Worm (Caenorhabditis elegans) whole organism, late embryonic: ENCODE results near the gene Y46G5A.22.

Source experiments
- F13H6.1 ChIP-seq: sonication (generic microtip); optimal IDR thresholded peaks from 2 replicates; lab custom pipeline; 2016; ENCODE audit warnings: missing genetic modification characterization, missing compliant biosample characterization
- ama-1 ChIP-seq: fragments of 150-350 bp; optimal IDR thresholded peaks from 2 replicates; lab custom pipeline; 2014
- ceh-22 ChIP-seq: sonication (generic microtip); optimal IDR thresholded peaks from 2 replicates; lab custom pipeline; 2017; ENCODE audit warnings: missing biosample characterization, missing genetic modification characterization
- elt-2 ChIP-seq: sonication (generic microtip); optimal IDR thresholded peaks from 2 replicates; lab custom pipeline; 2016; ENCODE audit warnings: missing genetic modification reagents, missing genetic modification characterization, missing compliant biosample characterization
- ets-4 ChIP-seq: sonication (generic microtip); optimal IDR thresholded peaks from 2 replicates; lab custom pipeline; 2016; ENCODE audit warnings: missing genetic modification characterization, missing compliant biosample characterization
- fkh-10 ChIP-seq: fragments of 150-350 bp; optimal IDR thresholded peaks from 2 replicates; lab custom pipeline; 2014; ENCODE audit warnings: missing biosample characterization, missing genetic modification reagents, missing genetic modification characterization
- odd-2 ChIP-seq: sonication (generic microtip); optimal IDR thresholded peaks from 2 replicates; lab custom pipeline; 2017; ENCODE audit warnings: antibody characterized with exemption, mild to moderate bottlenecking, missing genetic modification characterization, missing compliant biosample characterization
- syd-9 ChIP-seq: sonication (generic microtip); optimal IDR thresholded peaks from 2 replicates; lab custom pipeline; 2016; ENCODE audit warnings: mild to moderate bottlenecking, missing genetic modification characterization, moderate library complexity, missing compliant biosample characterization
- tbx-2 ChIP-seq: sonication (generic microtip); optimal IDR thresholded peaks from 2 replicates; lab custom pipeline; 2016; ENCODE audit warnings: missing genetic modification characterization, missing compliant biosample characterization
- tbx-7 ChIP-seq: sonication (generic microtip); optimal IDR thresholded peaks from 2 replicates; lab custom pipeline; 2016; ENCODE audit warnings: missing genotype, missing genetic modification characterization, missing compliant biosample characterization
- unc-55 ChIP-seq: sonication (generic microtip); optimal IDR thresholded peaks from 2 replicates; lab custom pipeline; 2017; ENCODE audit warnings: missing biosample characterization, missing genetic modification reagents, missing genetic modification characterization

DNA sequence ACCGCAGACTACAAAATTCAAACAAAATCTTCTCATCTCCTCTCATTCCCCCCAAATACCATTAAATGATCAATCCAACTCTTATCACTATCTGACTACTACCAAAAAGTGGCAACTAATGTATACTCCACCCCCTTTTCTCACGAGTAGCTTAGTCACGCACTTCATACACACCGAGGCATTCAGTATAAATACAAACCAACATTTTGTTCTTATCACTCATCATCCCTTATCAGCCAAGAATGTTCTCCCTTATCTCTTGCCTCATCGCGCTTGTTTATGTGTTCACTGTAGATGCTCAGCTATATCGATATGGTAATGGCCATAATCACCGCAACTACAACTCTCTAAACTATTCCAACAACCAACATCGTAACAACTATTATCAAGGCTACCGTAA lies 5.0 kb upstream of the Y46G5A.22 start, which contains the start of gene Y46G5A.36:
- no peak for TF ChIP-seq syd-9 (tag; lab: Kevin White, UChicago)
- peak; percentile 94 for TF ChIP-seq elt-2 (tag; lab: Kevin White, UChicago)
- TF ChIP-seq fkh-10 (GFP tag; lab: Kevin White, UChicago), result no peak
- no peak for TF ChIP-seq F13H6.1 (tag; lab: Kevin White, UChicago)
- no peak for TF ChIP-seq odd-2 (tag; lab: Kevin White, UChicago)
- no peak for TF ChIP-seq ama-1 (lab: Kevin White, UChicago)
- no peak for TF ChIP-seq tbx-7 (tag; lab: Kevin White, UChicago)
- TF ChIP-seq unc-55 (GFP tag; lab: Kevin White, UChicago), result no peak
- no peak for TF ChIP-seq tbx-2 (tag; lab: Kevin White, UChicago)
- TF ChIP-seq ets-4 (tag; lab: Kevin White, UChicago), result no peak
- TF ChIP-seq ceh-22 (tag; lab: Kevin White, UChicago), result no peak
